Worm (Caenorhabditis elegans) whole organism, L4 larva: Measurements from ENCODE around the gene swan-1.

Source experiments
- F26F4.8 ChIP-seq: fragments of 200-800 bp; sonication (Bioruptor generic); conservative IDR thresholded peaks from 2 replicates; pipeline ENCODE4 v1.3.6; 2022; ENCODE audit warnings: missing genetic modification characterization, missing compliant biosample characterization
- F44E2.7 ChIP-seq: fragments of 200-800 bp; sonication (Bioruptor generic); IDR thresholded peaks from 2 replicates; pipeline ENCODE4 v2.1.2; 2022; ENCODE audit warnings: missing genetic modification characterization, missing compliant biosample characterization
- T20F7.1 ChIP-seq: fragments of 200-800 bp; sonication (Bioruptor generic); optimal IDR thresholded peaks from 2 replicates; lab custom pipeline; 2018; ENCODE audit warnings: mild to moderate bottlenecking, missing genetic modification characterization, missing compliant biosample characterization
- ZK546.5 ChIP-seq, 2 experiments: sonication (generic microtip); optimal IDR thresholded peaks; 2 replicates each; lab custom pipeline; 2017; ENCODE audit warnings: missing biosample characterization in 2 of 2, missing genetic modification characterization in 2 of 2
- aha-1 ChIP-seq: fragments of 150-350 bp; peaks from one replicate; lab custom pipeline; 2014; ENCODE audit warnings: missing biosample characterization, missing genetic modification characterization
- ceh-28 ChIP-seq: fragments of 150-350 bp; optimal IDR thresholded peaks from 2 replicates; lab custom pipeline; 2014; ENCODE audit warnings: missing biosample characterization, missing genetic modification reagents, missing genetic modification characterization
- ces-1 ChIP-seq: fragments of 150-350 bp; sonication (generic microtip); optimal IDR thresholded peaks from 4 replicates; lab custom pipeline; 2014; ENCODE audit warnings: missing biosample characterization, missing genetic modification reagents, missing genetic modification characterization
- cey-2 ChIP-seq: sonication (generic microtip); optimal IDR thresholded peaks from 3 replicates; lab custom pipeline; 2017; ENCODE audit warnings: missing genetic modification characterization, mild to moderate bottlenecking, missing compliant biosample characterization, antibody characterized with exemption, borderline replicate concordance; ENCODE audit not compliant: insufficient read depth
- daf-16 ChIP-seq, 3 experiments: sonication (generic microtip); optimal IDR thresholded peaks; 2 replicates each; lab custom pipeline; 2016 to 2017; ENCODE audit warnings: missing genetic modification characterization in 3 of 3, missing genetic modification reagents in 3 of 3, mild to moderate bottlenecking in 2 of 3, missing compliant biosample characterization in 2 of 3, missing biosample characterization in 1 of 3, moderate library complexity in 1 of 3
- daf-19 ChIP-seq: fragments of 200-800 bp; sonication (Bioruptor generic); conservative IDR thresholded peaks from 2 replicates; pipeline ENCODE4 v1.3.6; 2022; ENCODE audit warnings: missing genetic modification characterization, missing compliant biosample characterization
- dmd-6 ChIP-seq: fragments of 200-800 bp; sonication (Bioruptor generic); IDR thresholded peaks from 2 replicates; pipeline ENCODE4 v1.3.6; 2022; ENCODE audit warnings: missing genetic modification reagents, missing genetic modification characterization, missing compliant biosample characterization
- dpl-1 ChIP-seq: fragments of 150-350 bp; optimal IDR thresholded peaks from 2 replicates; lab custom pipeline; 2014; ENCODE audit warnings: missing biosample characterization, missing genetic modification reagents, missing genetic modification characterization
- duxl-1 ChIP-seq: sonication (generic microtip); optimal IDR thresholded peaks from 2 replicates; lab custom pipeline; 2016; ENCODE audit warnings: mild to moderate bottlenecking, missing genetic modification characterization, moderate library complexity, missing compliant biosample characterization; ENCODE audit not compliant: poor library complexity
- dve-1 ChIP-seq: sonication (generic microtip); optimal IDR thresholded peaks from 2 replicates; lab custom pipeline; 2017; ENCODE audit warnings: antibody characterized with exemption, mild to moderate bottlenecking, missing genetic modification characterization, missing compliant biosample characterization; ENCODE audit not compliant: insufficient read depth
- egl-27 ChIP-seq: sonication (generic microtip); optimal IDR thresholded peaks from 3 replicates; lab custom pipeline; 2017; ENCODE audit warnings: missing biosample characterization, missing genetic modification reagents, missing genetic modification characterization
- lim-7 ChIP-seq: fragments of 200-800 bp; sonication (Bioruptor generic); IDR thresholded peaks from 2 replicates; pipeline ENCODE4 v1.3.6; 2022; ENCODE audit warnings: missing genetic modification characterization, missing compliant biosample characterization
- lsy-2 ChIP-seq, 2 experiments: fragments of 150-350 bp in 1 of 2; sonication (generic microtip) in 1 of 2; optimal IDR thresholded peaks; 2 replicates each; lab custom pipeline; 2014 to 2017; ENCODE audit warnings: missing biosample characterization in 2 of 2, missing genetic modification characterization in 2 of 2
- madf-9 ChIP-seq: fragments of 200-800 bp; sonication (Bioruptor generic); conservative IDR thresholded peaks from 2 replicates; pipeline ENCODE4 v1.3.6; 2022; ENCODE audit warnings: missing genetic modification reagents, missing genetic modification characterization, missing compliant biosample characterization
- mxl-3 ChIP-seq: fragments of 200-800 bp; sonication (Bioruptor generic); optimal IDR thresholded peaks from 2 replicates; lab custom pipeline; 2018; ENCODE audit warnings: mild to moderate bottlenecking, missing genetic modification characterization, missing compliant biosample characterization
- nhr-102 ChIP-seq: sonication (generic microtip); optimal IDR thresholded peaks from 2 replicates; lab custom pipeline; 2016; ENCODE audit warnings: mild to moderate bottlenecking, missing genetic modification characterization, moderate library complexity, missing compliant biosample characterization
- nhr-237 ChIP-seq: sonication (generic microtip); optimal IDR thresholded peaks from 2 replicates; lab custom pipeline; 2017; ENCODE audit warnings: missing biosample characterization, missing genetic modification characterization
- nhr-25 ChIP-seq: sonication (generic microtip); optimal IDR thresholded peaks from 2 replicates; lab custom pipeline; 2017; ENCODE audit warnings: missing genetic modification characterization, mild to moderate bottlenecking, missing compliant biosample characterization, antibody characterized with exemption, moderate library complexity, borderline replicate concordance; ENCODE audit not compliant: insufficient read depth
- nhr-6 ChIP-seq: fragments of 150-350 bp; optimal IDR thresholded peaks from 2 replicates; lab custom pipeline; 2014; ENCODE audit warnings: missing biosample characterization, missing genetic modification characterization
- nhr-77 ChIP-seq: fragments of 150-350 bp; optimal IDR thresholded peaks from 2 replicates; lab custom pipeline; 2014; ENCODE audit warnings: missing biosample characterization, missing genetic modification characterization
- php-3 ChIP-seq: fragments of 200-800 bp; sonication (Bioruptor generic); IDR thresholded peaks from 2 replicates; pipeline ENCODE4 v1.3.6; 2022; ENCODE audit warnings: missing genetic modification reagents, missing genetic modification characterization, missing compliant biosample characterization
- pqm-1 ChIP-seq: sonication (generic microtip); optimal IDR thresholded peaks from 2 replicates; lab custom pipeline; 2017; ENCODE audit warnings: missing biosample characterization, missing genetic modification characterization
- rbr-2 ChIP-seq: sonication (generic microtip); optimal IDR thresholded peaks from 2 replicates; lab custom pipeline; 2016; ENCODE audit warnings: missing genotype, missing genetic modification characterization, missing compliant biosample characterization
- sdz-12 ChIP-seq: fragments of 200-800 bp; sonication (Bioruptor generic); optimal IDR thresholded peaks from 2 replicates; lab custom pipeline; 2018; ENCODE audit warnings: mild to moderate bottlenecking, missing genetic modification characterization, missing compliant biosample characterization
- skn-1 ChIP-seq: fragments of 150-350 bp; optimal IDR thresholded peaks from 2 replicates; lab custom pipeline; 2014; ENCODE audit warnings: missing biosample characterization, missing genetic modification characterization
- spr-1 ChIP-seq: sonication (generic microtip); optimal IDR thresholded peaks from 2 replicates; lab custom pipeline; 2016; ENCODE audit warnings: mild to moderate bottlenecking, missing genetic modification characterization, missing compliant biosample characterization
- spr-3 ChIP-seq: fragments of 200-800 bp; sonication (Bioruptor generic); optimal IDR thresholded peaks from 2 replicates; lab custom pipeline; 2018; ENCODE audit warnings: mild to moderate bottlenecking, missing genetic modification characterization, missing compliant biosample characterization
- unc-39 ChIP-seq: sonication (generic microtip); optimal IDR thresholded peaks from 2 replicates; lab custom pipeline; 2017; ENCODE audit warnings: missing biosample characterization, missing genetic modification characterization
- vab-7 ChIP-seq: fragments of 200-800 bp; sonication (Bioruptor generic); IDR thresholded peaks from 2 replicates; pipeline ENCODE4 v1.3.6; 2022; ENCODE audit warnings: missing genetic modification reagents, missing genetic modification characterization, missing compliant biosample characterization
- zfp-2 ChIP-seq: sonication (generic microtip); optimal IDR thresholded peaks from 2 replicates; lab custom pipeline; 2016; ENCODE audit warnings: mild to moderate bottlenecking, missing genetic modification characterization, missing compliant biosample characterization
- zip-11 ChIP-seq: fragments of 200-800 bp; sonication (Bioruptor generic); IDR thresholded peaks from 2 replicates; pipeline ENCODE4 v1.3.6; 2022; ENCODE audit warnings: missing genetic modification characterization, missing compliant biosample characterization
- ztf-11 ChIP-seq: fragments of 150-350 bp; optimal IDR thresholded peaks from 2 replicates; lab custom pipeline; 2014; ENCODE audit warnings: missing biosample characterization, missing genetic modification characterization
- ztf-7 ChIP-seq: fragments of 150-350 bp; optimal IDR thresholded peaks from 2 replicates; lab custom pipeline; 2014; ENCODE audit warnings: missing biosample characterization, missing genetic modification characterization

swan-1 gene

DNA sequence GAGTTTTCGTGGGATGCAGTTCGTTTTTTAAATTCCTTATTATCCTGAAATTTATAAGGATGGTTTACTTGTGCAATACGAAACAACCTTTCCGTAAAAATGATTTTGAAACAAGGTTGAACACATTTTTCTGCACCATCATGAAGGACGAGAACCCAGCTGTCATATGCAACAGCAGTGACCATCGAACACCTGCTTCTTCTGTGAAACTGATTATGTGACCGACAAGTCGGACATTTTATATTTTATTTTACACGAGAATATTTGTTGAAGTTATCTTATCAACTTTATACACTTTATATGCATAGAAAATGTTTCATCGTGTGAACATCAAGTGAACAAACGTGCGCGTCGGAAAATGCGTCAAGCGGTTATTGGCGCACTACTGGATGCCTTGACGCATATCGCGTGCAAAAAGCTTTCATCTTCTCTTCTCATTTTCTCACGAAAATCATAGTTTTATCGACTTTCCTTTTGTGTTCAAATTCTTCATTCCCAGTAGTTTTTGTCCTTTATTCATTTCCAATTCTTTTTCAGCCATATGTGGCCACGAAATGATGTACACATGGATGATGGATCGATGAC is 11.9 kb upstream of the swan-1 start, which contains the start of gene sel-10 (continued):
- peak; percentile 71 for TF ChIP-seq php-3
- TF ChIP-seq F26F4.8 (GFP tag; lab: Robert Waterston, UW), result no peak
- TF ChIP-seq skn-1 (tag; lab: Kevin White, UChicago), result no peak
- no peak for TF ChIP-seq spr-3 (GFP tag; lab: Kevin White, UChicago)
- peak; percentile 66 for TF ChIP-seq duxl-1 (tag; lab: Kevin White, UChicago)
- TF ChIP-seq pqm-1, result no peak
- TF ChIP-seq spr-1 (tag; lab: Kevin White, UChicago), result no peak
- TF ChIP-seq nhr-77, result no peak
- TF ChIP-seq dpl-1, result peak; percentile 76
- no peak for TF ChIP-seq F44E2.7
- peak; percentile 98 for TF ChIP-seq aha-1 (tag; lab: Kevin White, UChicago)
- no peak for TF ChIP-seq madf-9 (GFP tag; lab: Robert Waterston, UW)
- TF ChIP-seq lim-7 (GFP tag; lab: Robert Waterston, UW), result no peak
- peak; percentile 57 for TF ChIP-seq mxl-3 (GFP tag; lab: Kevin White, UChicago)
- TF ChIP-seq dmd-6, result peak; percentile 70
- TF ChIP-seq nhr-6 (tag; lab: Kevin White, UChicago), result peak; percentile 89
- TF ChIP-seq egl-27 (tag; lab: Kevin White, UChicago), result no peak

DNA sequence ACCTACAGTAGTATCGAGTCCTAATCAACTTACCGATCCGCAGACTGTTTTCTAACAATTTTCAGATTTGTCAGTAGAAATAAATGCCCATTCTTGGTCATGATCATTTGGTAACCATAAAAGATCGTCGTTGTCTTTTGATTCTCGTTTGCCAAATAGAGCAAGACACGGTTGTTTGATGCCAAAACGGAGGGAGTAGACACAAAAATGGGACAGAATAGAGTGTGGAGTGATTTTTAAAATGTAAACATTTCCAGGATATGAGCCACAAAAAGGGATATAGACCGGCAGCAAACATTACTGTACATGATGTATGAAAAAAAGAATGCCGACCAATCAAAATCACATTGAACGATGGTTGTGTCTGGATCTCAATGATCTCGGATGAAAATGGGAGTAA is 9.8 kb upstream of the swan-1 start, which contains the start of gene F55B12.2:
F55B12.2 (minus strand) TSS at position 101 of the 400 bp plus-strand sequence.
- no peak for TF ChIP-seq ZK546.5 (tag; optimal IDR thresholded peaks at IDR 0.05; lab: Kevin White, UChicago)
- TF ChIP-seq aha-1 (tag; lab: Kevin White, UChicago), result peak; percentile 9

DNA sequence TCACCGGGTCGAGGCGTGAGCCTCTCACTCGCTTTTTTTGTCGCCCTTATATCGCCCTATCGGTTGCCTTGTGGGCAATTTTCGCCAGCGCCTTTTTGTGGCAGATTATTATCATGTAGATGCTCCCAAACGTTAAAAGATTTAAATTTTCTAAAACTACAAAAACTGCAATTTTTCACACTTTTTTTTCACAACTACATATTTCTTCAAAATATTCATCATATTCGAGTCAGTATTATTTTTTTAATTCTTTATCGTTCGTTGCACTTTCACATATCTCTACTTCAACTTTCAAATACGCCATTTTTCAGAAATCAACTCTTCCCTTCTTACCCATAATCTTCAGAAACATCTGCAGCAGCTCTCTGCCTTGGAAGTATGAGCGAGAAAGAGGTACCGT is 5.9 kb upstream of the swan-1 start, which contains the start of gene ceh-24:
ceh-24 (plus strand) TSS at position 301 of the 400 bp plus-strand sequence.
- TF ChIP-seq cey-2 (tag; lab: Kevin White, UChicago) (no peak), daf-16 (GFP tag; optimal IDR thresholded peaks at IDR 0.05; lab: Kevin White, UChicago) (no peak), daf-16 (tag; optimal IDR thresholded peaks at IDR 0.05; lab: Kevin White, UChicago) (no peak), nhr-102 (tag; lab: Kevin White, UChicago) (no peak), lim-7 (GFP tag; lab: Robert Waterston, UW) (no peak), ZK546.5 (tag; optimal IDR thresholded peaks at IDR 0.05; lab: Kevin White, UChicago) (no peak), rbr-2 (tag; lab: Kevin White, UChicago) (no peak), ces-1 (GFP tag; lab: Kevin White, UChicago) (no peak), duxl-1 (tag; lab: Kevin White, UChicago) (no peak), T20F7.1 (no peak), dve-1 (tag; lab: Kevin White, UChicago) (no peak), vab-7 (GFP tag; lab: Robert Waterston, UW) (no peak), ztf-7 (no peak), unc-39 (tag; lab: Kevin White, UChicago) (no peak), ztf-11 (tag; lab: Kevin White, UChicago) (no peak), zip-11 (GFP tag; lab: Robert Waterston, UW) (no peak), nhr-237 (tag; lab: Kevin White, UChicago) (no peak), daf-19 (GFP tag; lab: Robert Waterston, UW) (no peak), nhr-25 (tag; lab: Kevin White, UChicago) (no peak), sdz-12 (no peak)

DNA sequence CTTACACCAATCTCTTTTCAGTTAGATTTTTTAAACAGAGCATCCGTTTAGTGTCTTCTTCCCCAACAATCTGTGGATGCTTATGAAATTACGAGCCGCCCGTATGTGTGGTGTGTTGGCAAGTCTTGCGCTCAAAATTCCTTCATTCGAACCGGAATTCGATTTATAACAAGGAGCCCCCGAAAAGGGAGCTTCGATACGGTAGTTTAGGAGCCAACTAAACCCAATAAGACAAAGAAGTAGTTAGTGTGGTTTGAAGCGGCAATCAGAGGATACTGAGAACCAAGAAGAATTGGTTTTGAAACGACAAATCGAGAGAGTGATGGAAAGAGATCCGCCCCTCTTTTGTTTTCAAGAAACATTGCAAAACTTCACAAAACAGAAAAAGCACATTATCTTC is 5.3 kb upstream of the swan-1 start:
- no peak for TF ChIP-seq zfp-2 (tag; lab: Kevin White, UChicago)
- peak; percentile 47 for TF ChIP-seq ces-1 (GFP tag; lab: Kevin White, UChicago)
- TF ChIP-seq ztf-7, result no peak
- TF ChIP-seq lsy-2 (tag; optimal IDR thresholded peaks at IDR 0.05; lab: Kevin White, UChicago), result no peak
- no peak for TF ChIP-seq unc-39 (tag; lab: Kevin White, UChicago)
- no peak for TF ChIP-seq ceh-28 (tag; lab: Kevin White, UChicago)
- no peak for TF ChIP-seq ZK546.5 (tag; optimal IDR thresholded peaks at IDR 0.05; lab: Kevin White, UChicago)
